Worm (Caenorhabditis elegans) whole organism, L3 larva: ENCODE results near the gene lurp-3.

ENCODE experiments used
- ceh-28 ChIP-seq: fragments of 150-350 bp; optimal IDR thresholded peaks from 2 replicates; lab custom pipeline; 2014; ENCODE audit warnings: missing biosample characterization, missing genetic modification reagents, missing genetic modification characterization
- ceh-82 ChIP-seq: fragments of 150-350 bp; optimal IDR thresholded peaks from 2 replicates; lab custom pipeline; 2014; ENCODE audit warnings: missing biosample characterization, missing genetic modification characterization
- ceh-9 ChIP-seq: sonication (generic microtip); optimal IDR thresholded peaks from 2 replicates; lab custom pipeline; 2018; ENCODE audit warnings: missing biosample characterization, missing genetic modification characterization
- egl-27 ChIP-seq: sonication (generic microtip); optimal IDR thresholded peaks from 4 replicates; lab custom pipeline; 2017; ENCODE audit warnings: missing biosample characterization, missing genetic modification reagents, missing genetic modification characterization
- egl-5 ChIP-seq: fragments of 150-350 bp; optimal IDR thresholded peaks from 2 replicates; lab custom pipeline; 2017; ENCODE audit warnings: missing biosample characterization, missing genetic modification reagents, missing genetic modification characterization, inconsistent platforms
- elt-1 ChIP-seq: fragments of 150-350 bp; optimal IDR thresholded peaks from 2 replicates; lab custom pipeline; 2014; ENCODE audit warnings: missing biosample characterization, missing genetic modification characterization
- elt-2 ChIP-seq: sonication (generic microtip); optimal IDR thresholded peaks from 2 replicates; lab custom pipeline; 2016; ENCODE audit warnings: missing genetic modification reagents, mild to moderate bottlenecking, missing genetic modification characterization, missing compliant biosample characterization
- elt-3 ChIP-seq, 3 experiments: fragments of 150-350 bp in 1 of 3; sonication (generic microtip) in 2 of 3; optimal IDR thresholded peaks; 2 replicates in 2 of 3; 4 replicates in 1 of 3; lab custom pipeline; 2014 to 2017; ENCODE audit warnings: missing biosample characterization in 3 of 3, missing genetic modification characterization in 3 of 3
- eor-1 ChIP-seq, 2 experiments: fragments of 150-350 bp; optimal IDR thresholded peaks; 2 replicates each; lab custom pipeline; 2014 to 2018; ENCODE audit warnings: missing biosample characterization in 2 of 2, missing genetic modification characterization in 2 of 2
- fkh-10 ChIP-seq: sonication (generic microtip); optimal IDR thresholded peaks from 2 replicates; lab custom pipeline; 2017; ENCODE audit warnings: missing biosample characterization, missing genetic modification reagents, missing genetic modification characterization
- fkh-2 ChIP-seq: fragments of 150-350 bp; optimal IDR thresholded peaks from 2 replicates; lab custom pipeline; 2014; ENCODE audit warnings: missing biosample characterization, missing genetic modification reagents, missing genetic modification characterization
- fos-1 ChIP-seq: fragments of 150-350 bp; optimal IDR thresholded peaks from 2 replicates; lab custom pipeline; 2014; ENCODE audit warnings: missing biosample characterization, missing genetic modification characterization
- hmg-11 ChIP-seq: sonication (generic microtip); optimal IDR thresholded peaks from 2 replicates; lab custom pipeline; 2016; ENCODE audit warnings: missing genetic modification characterization, missing compliant biosample characterization
- jun-1 ChIP-seq: fragments of 150-350 bp; optimal IDR thresholded peaks from 2 replicates; lab custom pipeline; 2014; ENCODE audit warnings: missing biosample characterization, missing genetic modification reagents, missing genetic modification characterization
- lin-39 ChIP-seq: fragments of 150-350 bp; optimal IDR thresholded peaks from 2 replicates; lab custom pipeline; 2018; ENCODE audit warnings: missing biosample characterization, missing genetic modification reagents, missing genetic modification characterization
- lsy-12 ChIP-seq: sonication (generic microtip); optimal IDR thresholded peaks from 2 replicates; lab custom pipeline; 2016; ENCODE audit warnings: mild to moderate bottlenecking, missing genetic modification characterization, missing compliant biosample characterization
- mdl-1 ChIP-seq: fragments of 150-350 bp; optimal IDR thresholded peaks from 2 replicates; lab custom pipeline; 2014; ENCODE audit warnings: missing biosample characterization, missing genetic modification characterization
- mml-1 ChIP-seq: fragments of 150-350 bp; sonication (generic microtip); optimal IDR thresholded peaks from 3 replicates; lab custom pipeline; 2014; ENCODE audit warnings: missing biosample characterization, missing genetic modification characterization
- nfya-1 ChIP-seq: sonication (generic microtip); optimal IDR thresholded peaks from 2 replicates; lab custom pipeline; 2017; ENCODE audit warnings: missing genetic modification characterization, mild to moderate bottlenecking, missing compliant biosample characterization, antibody characterized with exemption, moderate library complexity; ENCODE audit not compliant: insufficient read depth
- nhr-11 ChIP-seq: fragments of 150-350 bp; optimal IDR thresholded peaks from 2 replicates; lab custom pipeline; 2014; ENCODE audit warnings: missing biosample characterization, missing genetic modification characterization
- nhr-12 ChIP-seq: fragments of 150-350 bp; optimal IDR thresholded peaks from 2 replicates; lab custom pipeline; 2014; ENCODE audit warnings: missing biosample characterization, missing genetic modification characterization
- nhr-23 ChIP-seq: fragments of 150-350 bp; optimal IDR thresholded peaks from 2 replicates; lab custom pipeline; 2014; ENCODE audit warnings: missing biosample characterization, missing genetic modification reagents, missing genetic modification characterization
- nhr-237 ChIP-seq: fragments of 150-350 bp; optimal IDR thresholded peaks from 2 replicates; lab custom pipeline; 2014; ENCODE audit warnings: missing biosample characterization, missing genetic modification characterization
- nhr-25 ChIP-seq: sonication (generic microtip); optimal IDR thresholded peaks from 2 replicates; lab custom pipeline; 2017; ENCODE audit warnings: missing biosample characterization, missing genetic modification characterization
- nhr-28 ChIP-seq: fragments of 150-350 bp; optimal IDR thresholded peaks from 2 replicates; lab custom pipeline; 2014; ENCODE audit warnings: missing biosample characterization, missing genetic modification characterization
- nhr-43 ChIP-seq: sonication (generic microtip); optimal IDR thresholded peaks from 2 replicates; lab custom pipeline; 2016; ENCODE audit warnings: mild to moderate bottlenecking, missing genetic modification characterization, missing compliant biosample characterization; ENCODE audit not compliant: poor library complexity, severe bottlenecking
- nhr-67 ChIP-seq: fragments of 150-350 bp; optimal IDR thresholded peaks from 2 replicates; lab custom pipeline; 2014; ENCODE audit warnings: missing biosample characterization, missing genetic modification characterization
- nhr-76 ChIP-seq: fragments of 150-350 bp; sonication (generic microtip); optimal IDR thresholded peaks from 5 replicates; lab custom pipeline; 2014; ENCODE audit warnings: missing biosample characterization, missing genetic modification characterization
- pha-4 ChIP-seq: fragments of 150-350 bp; optimal IDR thresholded peaks from 2 replicates; lab custom pipeline; 2014; ENCODE audit warnings: missing biosample characterization, missing genetic modification reagents, missing genetic modification characterization
- pqm-1 ChIP-seq: fragments of 150-350 bp; optimal IDR thresholded peaks from 2 replicates; lab custom pipeline; 2017; ENCODE audit warnings: missing biosample characterization, missing genetic modification characterization, inconsistent platforms
- sea-2 ChIP-seq: fragments of 150-350 bp; sonication (generic microtip); optimal IDR thresholded peaks from 4 replicates; lab custom pipeline; 2014; ENCODE audit warnings: missing biosample characterization, missing genetic modification reagents, missing genetic modification characterization
- skn-1 ChIP-seq: fragments of 150-350 bp; optimal IDR thresholded peaks from 2 replicates; lab custom pipeline; 2014; ENCODE audit warnings: missing biosample characterization, missing genetic modification characterization
- snpc-4 ChIP-seq: fragments of 150-350 bp; optimal IDR thresholded peaks from 2 replicates; lab custom pipeline; 2014; ENCODE audit warnings: missing biosample characterization, missing genetic modification characterization
- tbx-2 ChIP-seq: sonication (generic microtip); optimal IDR thresholded peaks from 2 replicates; lab custom pipeline; 2016; ENCODE audit warnings: mild to moderate bottlenecking, missing genetic modification characterization, missing compliant biosample characterization
- unc-62 ChIP-seq: fragments of 150-350 bp; sonication (generic microtip); optimal IDR thresholded peaks from 4 replicates; lab custom pipeline; 2014; ENCODE audit warnings: missing biosample characterization, missing genetic modification reagents, missing genetic modification characterization
- zag-1 ChIP-seq: fragments of 150-350 bp; optimal IDR thresholded peaks from 2 replicates; lab custom pipeline; 2014; ENCODE audit warnings: missing biosample characterization, missing genetic modification characterization
- ztf-4 ChIP-seq: fragments of 150-350 bp; optimal IDR thresholded peaks from 2 replicates; lab custom pipeline; 2014; ENCODE audit warnings: missing biosample characterization, missing genetic modification characterization

lurp-3 gene

ce11 chrV:13476350-13476749 is 20.8 kb downstream of the lurp-3 start, which contains the start of gene T10G3.8:
Gene T10G3.8 (minus strand): TSS chrV:13476450.
- TF ChIP-seq ceh-9 (tag; lab: Kevin White, UChicago) (no peak), tbx-2 (tag; lab: Kevin White, UChicago) (no peak)

ce11 chrV:13479766-13480165 is 24.2 kb downstream of the lurp-3 start, which contains the start of gene T10G3.2:
Gene T10G3.2 (minus strand): TSS chrV:13479866.
- TF ChIP-seq egl-5 (tag; lab: Kevin White, UChicago), result no peak
- no peak for TF ChIP-seq nhr-237 (tag; lab: Kevin White, UChicago)
- TF ChIP-seq fos-1, result no peak
- no peak for TF ChIP-seq tbx-2 (tag; lab: Kevin White, UChicago)
- TF ChIP-seq elt-1, result no peak
- TF ChIP-seq fkh-10, result no peak
- no peak for TF ChIP-seq pha-4 (tag; lab: Kevin White, UChicago)
- no peak for TF ChIP-seq nhr-43 (tag; lab: Kevin White, UChicago)
- TF ChIP-seq pqm-1, result no peak
- no peak for TF ChIP-seq mdl-1
- TF ChIP-seq lin-39, result no peak
- TF ChIP-seq elt-2, result no peak
- no peak for TF ChIP-seq snpc-4 (tag; lab: Kevin White, UChicago)
- TF ChIP-seq unc-62 (GFP tag; lab: Kevin White, UChicago), result no peak
- no peak for TF ChIP-seq nhr-11 (tag; lab: Kevin White, UChicago)
- no peak for TF ChIP-seq ceh-28 (tag; lab: Kevin White, UChicago)
- no peak for TF ChIP-seq sea-2 (GFP tag; lab: Kevin White, UChicago)
- TF ChIP-seq nhr-28, result no peak
- no peak for TF ChIP-seq elt-3 (tag; optimal IDR thresholded peaks at IDR 0.05; lab: Kevin White, UChicago)
- no peak for TF ChIP-seq ceh-9 (tag; lab: Kevin White, UChicago)
- TF ChIP-seq, all 47 proteins: peak for 0

ce11 chrV:13484339-13484738 is 28.8 kb downstream of the lurp-3 start, which contains the start of gene T10G3.4:
Gene T10G3.4 (minus strand): TSS chrV:13484439.
- TF ChIP-seq lin-39, result no peak
- TF ChIP-seq fkh-2 (tag; lab: Kevin White, UChicago), result no peak
- no peak for TF ChIP-seq nhr-12 (tag; lab: Kevin White, UChicago)
- no peak for TF ChIP-seq fkh-10
- no peak for TF ChIP-seq nhr-23 (tag; lab: Kevin White, UChicago)
- no peak for TF ChIP-seq nhr-67
- no peak for TF ChIP-seq nhr-43 (tag; lab: Kevin White, UChicago)
- no peak for TF ChIP-seq nhr-25 (tag; lab: Kevin White, UChicago)
- no peak for TF ChIP-seq elt-1
- no peak for TF ChIP-seq ceh-82
- no peak for TF ChIP-seq mml-1

ce11 chrV:13485732-13486131 is 30.2 kb downstream of the lurp-3 start:
- TF ChIP-seq fos-1 (no peak), fkh-10 (no peak), mml-1 (no peak), lsy-12 (no peak), ztf-4 (no peak), egl-27 (tag; lab: Kevin White, UChicago) (no peak), nfya-1 (tag; lab: Kevin White, UChicago) (no peak), zag-1 (tag; lab: Kevin White, UChicago) (no peak), eor-1 (tag; optimal IDR thresholded peaks at IDR 0.05; lab: Kevin White, UChicago) (no peak), skn-1 (tag; lab: Kevin White, UChicago) (no peak), jun-1 (tag; lab: Kevin White, UChicago) (no peak), hmg-11 (tag; lab: Kevin White, UChicago) (no peak), nhr-28 (no peak), nhr-43 (tag; lab: Kevin White, UChicago) (no peak), nhr-76 (tag; lab: Kevin White, UChicago) (no peak), elt-3 (tag; optimal IDR thresholded peaks at IDR 0.05; lab: Kevin White, UChicago) (no peak)
- TF ChIP-seq, all 47 proteins: peak for 0
